Worm (Caenorhabditis elegans) whole organism, L3 larva: ENCODE results near the gene Y116A8C.10.

Experiments
- R02D3.7 ChIP-seq: fragments of 150-350 bp; optimal IDR thresholded peaks from 2 replicates; lab custom pipeline; 2014; ENCODE audit warnings: missing biosample characterization, missing genetic modification characterization
- aly-2 ChIP-seq: fragments of 150-350 bp; optimal IDR thresholded peaks from 2 replicates; lab custom pipeline; 2014; ENCODE audit warnings: missing biosample characterization, missing genetic modification characterization
- ama-1 ChIP-seq: fragments of 150-350 bp; optimal IDR thresholded peaks from 2 replicates; lab custom pipeline; 2018
- ceh-16 ChIP-seq: sonication (generic microtip); optimal IDR thresholded peaks from 2 replicates; lab custom pipeline; 2017; ENCODE audit warnings: missing biosample characterization, missing genetic modification characterization
- ceh-28 ChIP-seq: fragments of 150-350 bp; optimal IDR thresholded peaks from 2 replicates; lab custom pipeline; 2014; ENCODE audit warnings: missing biosample characterization, missing genetic modification reagents, missing genetic modification characterization
- ceh-9 ChIP-seq: sonication (generic microtip); optimal IDR thresholded peaks from 2 replicates; lab custom pipeline; 2018; ENCODE audit warnings: missing biosample characterization, missing genetic modification characterization
- daf-12 ChIP-seq: fragments of 150-350 bp; optimal IDR thresholded peaks from 2 replicates; lab custom pipeline; 2014; ENCODE audit warnings: missing biosample characterization, missing genetic modification reagents, missing genetic modification characterization
- egl-27 ChIP-seq: sonication (generic microtip); optimal IDR thresholded peaks from 4 replicates; lab custom pipeline; 2017; ENCODE audit warnings: missing biosample characterization, missing genetic modification reagents, missing genetic modification characterization
- egl-5 ChIP-seq: fragments of 150-350 bp; optimal IDR thresholded peaks from 2 replicates; lab custom pipeline; 2017; ENCODE audit warnings: missing biosample characterization, missing genetic modification reagents, missing genetic modification characterization, inconsistent platforms
- elt-1 ChIP-seq: fragments of 150-350 bp; optimal IDR thresholded peaks from 2 replicates; lab custom pipeline; 2014; ENCODE audit warnings: missing biosample characterization, missing genetic modification characterization
- elt-2 ChIP-seq: sonication (generic microtip); optimal IDR thresholded peaks from 2 replicates; lab custom pipeline; 2016; ENCODE audit warnings: missing genetic modification reagents, mild to moderate bottlenecking, missing genetic modification characterization, missing compliant biosample characterization
- elt-3 ChIP-seq, 3 experiments: fragments of 150-350 bp in 1 of 3; sonication (generic microtip) in 2 of 3; optimal IDR thresholded peaks; 2 replicates in 2 of 3; 4 replicates in 1 of 3; lab custom pipeline; 2014 to 2017; ENCODE audit warnings: missing biosample characterization in 3 of 3, missing genetic modification characterization in 3 of 3
- eor-1 ChIP-seq, 2 experiments: fragments of 150-350 bp; optimal IDR thresholded peaks; 2 replicates each; lab custom pipeline; 2014 to 2018; ENCODE audit warnings: missing biosample characterization in 2 of 2, missing genetic modification characterization in 2 of 2
- fkh-2 ChIP-seq: fragments of 150-350 bp; optimal IDR thresholded peaks from 2 replicates; lab custom pipeline; 2014; ENCODE audit warnings: missing biosample characterization, missing genetic modification reagents, missing genetic modification characterization
- fos-1 ChIP-seq: fragments of 150-350 bp; optimal IDR thresholded peaks from 2 replicates; lab custom pipeline; 2014; ENCODE audit warnings: missing biosample characterization, missing genetic modification characterization
- hmg-11 ChIP-seq: sonication (generic microtip); optimal IDR thresholded peaks from 2 replicates; lab custom pipeline; 2016; ENCODE audit warnings: missing genetic modification characterization, missing compliant biosample characterization
- jun-1 ChIP-seq: fragments of 150-350 bp; optimal IDR thresholded peaks from 2 replicates; lab custom pipeline; 2014; ENCODE audit warnings: missing biosample characterization, missing genetic modification reagents, missing genetic modification characterization
- lin-15B ChIP-seq: fragments of 150-350 bp; optimal IDR thresholded peaks from 2 replicates; lab custom pipeline; 2014; ENCODE audit warnings: missing biosample characterization, missing genetic modification characterization
- lin-39 ChIP-seq: fragments of 150-350 bp; optimal IDR thresholded peaks from 2 replicates; lab custom pipeline; 2018; ENCODE audit warnings: missing biosample characterization, missing genetic modification reagents, missing genetic modification characterization
- lsy-12 ChIP-seq: sonication (generic microtip); optimal IDR thresholded peaks from 2 replicates; lab custom pipeline; 2016; ENCODE audit warnings: mild to moderate bottlenecking, missing genetic modification characterization, missing compliant biosample characterization
- mml-1 ChIP-seq: fragments of 150-350 bp; sonication (generic microtip); optimal IDR thresholded peaks from 3 replicates; lab custom pipeline; 2014; ENCODE audit warnings: missing biosample characterization, missing genetic modification characterization
- nfya-1 ChIP-seq: sonication (generic microtip); optimal IDR thresholded peaks from 2 replicates; lab custom pipeline; 2017; ENCODE audit warnings: missing genetic modification characterization, mild to moderate bottlenecking, missing compliant biosample characterization, antibody characterized with exemption, moderate library complexity; ENCODE audit not compliant: insufficient read depth
- nhr-12 ChIP-seq: fragments of 150-350 bp; optimal IDR thresholded peaks from 2 replicates; lab custom pipeline; 2014; ENCODE audit warnings: missing biosample characterization, missing genetic modification characterization
- nhr-23 ChIP-seq: fragments of 150-350 bp; optimal IDR thresholded peaks from 2 replicates; lab custom pipeline; 2014; ENCODE audit warnings: missing biosample characterization, missing genetic modification reagents, missing genetic modification characterization
- nhr-25 ChIP-seq: sonication (generic microtip); optimal IDR thresholded peaks from 2 replicates; lab custom pipeline; 2017; ENCODE audit warnings: missing biosample characterization, missing genetic modification characterization
- nhr-43 ChIP-seq: sonication (generic microtip); optimal IDR thresholded peaks from 2 replicates; lab custom pipeline; 2016; ENCODE audit warnings: mild to moderate bottlenecking, missing genetic modification characterization, missing compliant biosample characterization; ENCODE audit not compliant: poor library complexity, severe bottlenecking
- nhr-67 ChIP-seq: fragments of 150-350 bp; optimal IDR thresholded peaks from 2 replicates; lab custom pipeline; 2014; ENCODE audit warnings: missing biosample characterization, missing genetic modification characterization
- nhr-76 ChIP-seq: fragments of 150-350 bp; sonication (generic microtip); optimal IDR thresholded peaks from 5 replicates; lab custom pipeline; 2014; ENCODE audit warnings: missing biosample characterization, missing genetic modification characterization
- pha-4 ChIP-seq: fragments of 150-350 bp; optimal IDR thresholded peaks from 2 replicates; lab custom pipeline; 2014; ENCODE audit warnings: missing biosample characterization, missing genetic modification reagents, missing genetic modification characterization
- snpc-4 ChIP-seq: fragments of 150-350 bp; optimal IDR thresholded peaks from 2 replicates; lab custom pipeline; 2014; ENCODE audit warnings: missing biosample characterization, missing genetic modification characterization
- unc-39 ChIP-seq: sonication (generic microtip); optimal IDR thresholded peaks from 4 replicates; lab custom pipeline; 2017; ENCODE audit warnings: missing biosample characterization, missing genetic modification characterization
- unc-62 ChIP-seq: fragments of 150-350 bp; sonication (generic microtip); optimal IDR thresholded peaks from 4 replicates; lab custom pipeline; 2014; ENCODE audit warnings: missing biosample characterization, missing genetic modification reagents, missing genetic modification characterization
- zag-1 ChIP-seq: fragments of 150-350 bp; optimal IDR thresholded peaks from 2 replicates; lab custom pipeline; 2014; ENCODE audit warnings: missing biosample characterization, missing genetic modification characterization
- ztf-11 ChIP-seq: fragments of 150-350 bp; optimal IDR thresholded peaks from 2 replicates; lab custom pipeline; 2014; ENCODE audit warnings: missing biosample characterization, missing genetic modification characterization
- ztf-4 ChIP-seq: fragments of 150-350 bp; optimal IDR thresholded peaks from 2 replicates; lab custom pipeline; 2014; ENCODE audit warnings: missing biosample characterization, missing genetic modification characterization

Y116A8C.10 gene

ce11 chrIV:16936053-16936452, 2.8 kb downstream of the Y116A8C.10 start:
- TF ChIP-seq lin-39 (tag; lab: Kevin White, UChicago): no peak

ce11 chrIV:16931077-16931476, 7.8 kb downstream of the Y116A8C.10 start, which contains the start of gene Y116A8C.49:
Gene Y116A8C.49 (minus strand): TSS chrIV:16931177.
- TF ChIP-seq egl-5 (tag; lab: Kevin White, UChicago) (no peak), nfya-1 (no peak), unc-39 (no peak), daf-12 (tag; lab: Kevin White, UChicago) (no peak), fkh-2 (no peak), ztf-4 (tag; lab: Kevin White, UChicago) (no peak), zag-1 (tag; lab: Kevin White, UChicago) (no peak), egl-27 (tag; lab: Kevin White, UChicago) (no peak), nhr-25 (tag; lab: Kevin White, UChicago) (no peak), pha-4 (tag; lab: Kevin White, UChicago) (no peak), mml-1 (tag; lab: Kevin White, UChicago) (no peak), jun-1 (tag; lab: Kevin White, UChicago) (no peak), ceh-16 (no peak), aly-2 (no peak), unc-62 (GFP tag; lab: Kevin White, UChicago) (no peak), ceh-28 (tag; lab: Kevin White, UChicago) (no peak), elt-2 (tag; lab: Kevin White, UChicago) (no peak), ama-1 (lab: Kevin White, UChicago) (no peak), nhr-12 (tag; lab: Kevin White, UChicago) (no peak)

ce11 chrIV:16926558-16926957, 12.3 kb downstream of the Y116A8C.10 start:
- no peak for TF ChIP-seq snpc-4 (tag; lab: Kevin White, UChicago)
- no peak for TF ChIP-seq eor-1 (tag; optimal IDR thresholded peaks at IDR 0.05; lab: Kevin White, UChicago)
- no peak for TF ChIP-seq ztf-4 (tag; lab: Kevin White, UChicago)
- TF ChIP-seq daf-12 (tag; lab: Kevin White, UChicago): no peak
- no peak for TF ChIP-seq nhr-76 (tag; lab: Kevin White, UChicago)
- no peak for TF ChIP-seq mml-1 (tag; lab: Kevin White, UChicago)
- TF ChIP-seq fos-1 (tag; lab: Kevin White, UChicago): no peak
- no peak for TF ChIP-seq nhr-43 (tag; lab: Kevin White, UChicago)

DNA sequence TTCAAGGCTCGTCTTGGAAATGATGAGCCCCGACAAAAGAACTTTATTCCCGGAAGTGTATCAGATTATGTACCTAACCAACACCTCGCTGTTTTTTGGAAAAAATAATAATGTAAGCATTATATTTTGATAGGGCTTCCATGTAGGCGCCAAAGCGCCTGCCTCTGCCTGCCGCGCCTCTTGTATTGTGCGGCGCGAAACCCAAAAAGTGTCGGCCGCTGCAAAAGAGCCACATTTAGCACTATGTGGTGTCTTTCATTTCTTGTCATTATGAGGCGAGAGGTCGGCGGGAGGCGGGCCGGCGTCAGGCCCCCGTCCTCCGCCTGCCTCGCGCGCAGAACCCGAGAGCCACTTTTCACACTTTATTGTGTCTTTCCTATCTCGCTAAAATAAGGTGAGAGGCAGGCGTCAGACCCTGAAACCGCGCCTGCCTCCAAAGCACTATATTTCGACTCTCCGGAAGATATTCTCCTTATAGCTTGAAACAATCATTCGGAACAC, 13.5 kb downstream of the Y116A8C.10 start:
- TF ChIP-seq nhr-25 (tag; lab: Kevin White, UChicago) (no peak), lsy-12 (tag; lab: Kevin White, UChicago) (no peak), nhr-67 (tag; lab: Kevin White, UChicago) (no peak)
- TF ChIP-seq, all 47 proteins: peak for 0

DNA sequence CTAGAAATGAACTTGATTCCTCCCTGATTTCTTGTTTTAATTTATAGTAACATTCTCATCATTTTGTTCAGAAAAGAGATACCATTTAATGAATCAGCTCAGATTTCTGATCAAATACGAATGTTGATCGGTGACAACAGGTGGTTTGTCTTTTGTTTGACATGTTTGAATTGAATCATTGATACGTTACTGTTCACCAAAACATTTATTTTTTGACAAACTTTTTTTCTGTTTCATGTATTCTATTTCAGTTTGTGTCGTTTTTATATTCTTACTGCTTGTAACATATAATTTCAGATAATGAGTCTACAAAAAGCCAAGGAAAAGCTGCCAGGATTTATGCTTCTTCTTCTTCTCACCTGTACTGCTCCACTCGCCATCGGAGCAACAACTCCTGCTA, 14.8 kb downstream of the Y116A8C.10 start, which contains the start of gene nep-24:
nep-24 (plus strand) TSS at position 301 of the 400 bp plus-strand sequence.
- TF ChIP-seq elt-1 (tag; lab: Kevin White, UChicago): no peak
- TF ChIP-seq nhr-23 (tag; lab: Kevin White, UChicago): no peak
- no peak for TF ChIP-seq lin-15B (tag; lab: Kevin White, UChicago)
- TF ChIP-seq daf-12 (tag; lab: Kevin White, UChicago): no peak
- no peak for TF ChIP-seq lin-39 (tag; lab: Kevin White, UChicago)
- TF ChIP-seq, all 47 proteins: peak for 0

DNA sequence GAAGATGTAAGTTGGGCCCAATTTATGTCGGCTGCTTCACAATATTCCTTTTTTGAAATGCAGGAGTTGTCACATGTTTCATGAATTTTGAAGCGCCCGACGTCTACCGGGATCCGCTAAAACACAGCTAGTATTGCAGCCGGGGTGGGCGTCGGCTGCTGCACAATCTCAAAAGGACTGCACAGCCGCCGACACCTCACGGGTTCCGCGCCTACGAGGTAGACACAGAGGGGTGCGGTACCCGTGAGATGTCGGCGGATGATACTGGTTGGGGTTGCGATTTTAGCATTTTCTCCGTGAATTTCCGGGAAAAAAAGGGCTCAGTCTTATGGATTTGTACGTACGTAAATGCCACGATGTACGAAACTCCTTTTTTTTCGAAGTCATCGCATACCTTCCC, 16.9 kb downstream of the Y116A8C.10 start:
- TF ChIP-seq ztf-11 (tag; lab: Kevin White, UChicago) (no peak), fkh-2 (no peak), egl-27 (tag; lab: Kevin White, UChicago) (no peak), hmg-11 (tag; lab: Kevin White, UChicago) (no peak), elt-3 (tag; optimal IDR thresholded peaks at IDR 0.05; lab: Kevin White, UChicago) (no peak), ceh-9 (tag; lab: Kevin White, UChicago) (no peak), R02D3.7 (no peak), ztf-4 (tag; lab: Kevin White, UChicago) (no peak), elt-1 (tag; lab: Kevin White, UChicago) (no peak), nhr-76 (tag; lab: Kevin White, UChicago) (no peak)
- TF ChIP-seq, all 47 proteins: peak for 0
